Fruit fly (Drosophila melanogaster): ENCODE measurements around the gene IntS11.

DNA sequence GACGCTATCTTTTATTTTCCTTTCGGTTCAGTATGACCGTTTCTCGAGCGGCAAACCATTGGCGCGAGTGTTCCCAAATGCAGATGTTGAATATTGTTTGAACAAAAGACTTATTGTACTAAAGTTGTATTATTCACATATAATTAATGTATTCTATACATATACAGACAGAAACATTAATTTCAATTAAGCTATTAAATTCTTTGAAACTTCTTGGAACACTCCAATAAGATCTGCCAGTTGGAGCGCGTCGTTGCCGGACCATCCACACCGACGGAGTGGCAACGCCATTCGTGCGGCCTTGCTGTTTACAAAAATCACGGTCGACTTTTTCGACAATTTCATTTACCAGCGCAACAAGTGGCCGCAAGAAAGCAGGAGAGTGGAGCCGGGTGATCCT lies at the start of gene IntS11, which contains the start of gene Wdr24:
- TF ChIP-seq CTCF (optimal IDR thresholded peaks at IDR 0.05) (peak; percentile 18 to 55), CG8478 (optimal IDR thresholded peaks at IDR 0.05) (no peak)
